Worm (Caenorhabditis elegans) whole organism, L1 larva: Measurements from ENCODE around the gene R12B2.8.
A peak's percentile ranks its signal among the peaks of the same experiment; 100 is the strongest.

Experiments used
- C04F5.9 ChIP-seq: sonication (generic microtip); optimal IDR thresholded peaks from 2 replicates; lab custom pipeline; 2016; ENCODE audit warnings: missing genetic modification characterization, missing compliant biosample characterization
- F16B12.6 ChIP-seq: fragments of 150-350 bp; optimal IDR thresholded peaks from 2 replicates; lab custom pipeline; 2014; ENCODE audit warnings: missing biosample characterization, missing genetic modification characterization
- Y116A8C.19 ChIP-seq: sonication (generic microtip); optimal IDR thresholded peaks from 2 replicates; lab custom pipeline; 2016; ENCODE audit warnings: missing compliant biosample characterization, missing genetic modification characterization, borderline replicate concordance
- aha-1 ChIP-seq: fragments of 150-350 bp; optimal IDR thresholded peaks from 2 replicates; lab custom pipeline; 2014; ENCODE audit warnings: missing biosample characterization, missing genetic modification characterization
- aly-2 ChIP-seq: fragments of 150-350 bp; optimal IDR thresholded peaks from 2 replicates; lab custom pipeline; 2014; ENCODE audit warnings: missing biosample characterization, missing genetic modification characterization
- ceh-63 ChIP-seq: fragments of 200-800 bp; sonication (Bioruptor generic); optimal IDR thresholded peaks from 2 replicates; lab custom pipeline; 2018; ENCODE audit warnings: mild to moderate bottlenecking, missing genetic modification characterization, missing compliant biosample characterization
- ceh-90 ChIP-seq: sonication (generic microtip); optimal IDR thresholded peaks from 2 replicates; lab custom pipeline; 2016; ENCODE audit warnings: missing genetic modification characterization, missing compliant biosample characterization
- ces-1 ChIP-seq: fragments of 150-350 bp; optimal IDR thresholded peaks from 2 replicates; lab custom pipeline; 2014; ENCODE audit warnings: missing biosample characterization, missing genetic modification reagents, missing genetic modification characterization
- dpl-1 ChIP-seq, 3 experiments: fragments of 150-350 bp in 2 of 3; sonication (generic microtip) in 1 of 3; optimal IDR thresholded peaks; 2 replicates each; lab custom pipeline; 2014 to 2017; ENCODE audit warnings: missing biosample characterization in 3 of 3, missing genetic modification characterization in 3 of 3, missing genetic modification reagents in 3 of 3
- efl-1 ChIP-seq, 4 experiments: fragments of 150-350 bp; optimal IDR thresholded peaks in 3 of 4; peaks in 1 of 4; 1 replicate in 1 of 4; 2 replicates in 3 of 4; lab custom pipeline; 2014; ENCODE audit warnings: missing biosample characterization in 2 of 4, missing genetic modification characterization in 2 of 4, missing genetic modification reagents in 2 of 4
- efl-3 ChIP-seq: fragments of 200-800 bp; sonication (Bioruptor generic); optimal IDR thresholded peaks from 2 replicates; lab custom pipeline; 2018; ENCODE audit warnings: mild to moderate bottlenecking, missing genetic modification characterization, missing compliant biosample characterization
- egl-27 ChIP-seq, 2 experiments: fragments of 150-350 bp in 1 of 2; sonication (generic microtip); optimal IDR thresholded peaks; 3 replicates each; lab custom pipeline; 2017 to 2018; ENCODE audit warnings: missing biosample characterization in 2 of 2, missing genetic modification characterization in 2 of 2, missing genetic modification reagents in 2 of 2
- elt-3 ChIP-seq, 6 experiments: fragments of 150-350 bp in 1 of 6; sonication (generic microtip); optimal IDR thresholded peaks; 2 replicates each; lab custom pipeline; 2017 to 2018; ENCODE audit warnings: missing biosample characterization in 6 of 6, missing genetic modification characterization in 6 of 6, inconsistent platforms in 1 of 6
- fkh-10 ChIP-seq: sonication (generic microtip); optimal IDR thresholded peaks from 2 replicates; lab custom pipeline; 2017; ENCODE audit warnings: missing biosample characterization, missing genetic modification reagents, missing genetic modification characterization
- fkh-4 ChIP-seq: sonication (generic microtip); optimal IDR thresholded peaks from 2 replicates; lab custom pipeline; 2016; ENCODE audit warnings: missing compliant biosample characterization, missing genetic modification characterization, borderline replicate concordance
- fkh-8 ChIP-seq: sonication (generic microtip); optimal IDR thresholded peaks from 2 replicates; lab custom pipeline; 2016; ENCODE audit warnings: mild to moderate bottlenecking, missing genetic modification characterization, missing compliant biosample characterization
- grh-1 ChIP-seq: fragments of 200-800 bp; sonication (Bioruptor generic); IDR thresholded peaks from 2 replicates; pipeline ENCODE4 v1.3.6; 2022; ENCODE audit warnings: missing genetic modification reagents, missing genetic modification characterization, missing compliant biosample characterization
- hlh-17 ChIP-seq: fragments of 200-800 bp; sonication (Bioruptor generic); optimal IDR thresholded peaks from 2 replicates; lab custom pipeline; 2018; ENCODE audit warnings: missing genetic modification characterization, mild to moderate bottlenecking, missing compliant biosample characterization, moderate library complexity, borderline replicate concordance
- hlh-4 ChIP-seq: sonication (generic microtip); optimal IDR thresholded peaks from 2 replicates; lab custom pipeline; 2016; ENCODE audit warnings: mild to moderate bottlenecking, missing genetic modification characterization, missing compliant biosample characterization
- hpl-2 ChIP-seq: fragments of 150-350 bp; optimal IDR thresholded peaks from 2 replicates; lab custom pipeline; 2014; ENCODE audit warnings: missing biosample characterization, missing genetic modification reagents, missing genetic modification characterization
- jun-1 ChIP-seq: fragments of 150-350 bp; optimal IDR thresholded peaks from 2 replicates; lab custom pipeline; 2014; ENCODE audit warnings: missing biosample characterization, missing genetic modification reagents, missing genetic modification characterization
- lin-13 ChIP-seq: fragments of 150-350 bp; optimal IDR thresholded peaks from 2 replicates; lab custom pipeline; 2014; ENCODE audit warnings: missing biosample characterization, missing genetic modification reagents, missing genetic modification characterization
- lin-15B ChIP-seq: fragments of 150-350 bp; sonication (generic microtip); optimal IDR thresholded peaks from 3 replicates; lab custom pipeline; 2014; ENCODE audit warnings: missing biosample characterization, missing genetic modification characterization
- lin-35 ChIP-seq, 2 experiments: fragments of 150-350 bp; optimal IDR thresholded peaks; 2 replicates each; lab custom pipeline; 2014; ENCODE audit warnings: missing biosample characterization in 2 of 2, missing genetic modification characterization in 2 of 2, missing genetic modification reagents in 2 of 2
- lin-39 ChIP-seq: fragments of 150-350 bp; optimal IDR thresholded peaks from 2 replicates; lab custom pipeline; 2014; ENCODE audit warnings: missing biosample characterization, missing genetic modification reagents, missing genetic modification characterization
- lir-3 ChIP-seq: sonication (generic microtip); optimal IDR thresholded peaks from 2 replicates; lab custom pipeline; 2016; ENCODE audit warnings: mild to moderate bottlenecking, missing genetic modification characterization, moderate library complexity, missing compliant biosample characterization; ENCODE audit not compliant: poor library complexity
- lsy-2 ChIP-seq, 2 experiments: fragments of 150-350 bp; optimal IDR thresholded peaks; 2 replicates each; lab custom pipeline; 2014; ENCODE audit warnings: missing biosample characterization in 2 of 2, missing genetic modification characterization in 2 of 2
- mep-1 ChIP-seq: fragments of 150-350 bp; optimal IDR thresholded peaks from 2 replicates; lab custom pipeline; 2014; ENCODE audit warnings: missing biosample characterization, missing genetic modification characterization
- nhr-11 ChIP-seq: fragments of 150-350 bp; optimal IDR thresholded peaks from 2 replicates; lab custom pipeline; 2014; ENCODE audit warnings: missing biosample characterization, missing genetic modification characterization
- nhr-19 ChIP-seq: fragments of 200-800 bp; sonication (Bioruptor generic); conservative IDR thresholded peaks from 2 replicates; pipeline ENCODE4 v1.3.6; 2022; ENCODE audit warnings: missing genetic modification characterization, missing compliant biosample characterization
- nhr-20 ChIP-seq: sonication (generic microtip); optimal IDR thresholded peaks from 2 replicates; lab custom pipeline; 2016; ENCODE audit warnings: mild to moderate bottlenecking, missing genetic modification characterization, missing compliant biosample characterization
- nhr-237 ChIP-seq: fragments of 150-350 bp; optimal IDR thresholded peaks from 2 replicates; lab custom pipeline; 2014; ENCODE audit warnings: missing biosample characterization, missing genetic modification characterization
- nhr-28 ChIP-seq: fragments of 150-350 bp; optimal IDR thresholded peaks from 2 replicates; lab custom pipeline; 2014; ENCODE audit warnings: missing biosample characterization, missing genetic modification characterization
- nhr-47 ChIP-seq: sonication (generic microtip); optimal IDR thresholded peaks from 2 replicates; lab custom pipeline; 2016; ENCODE audit warnings: mild to moderate bottlenecking, missing genetic modification characterization, moderate library complexity, missing compliant biosample characterization
- nhr-71 ChIP-seq: sonication (generic microtip); optimal IDR thresholded peaks from 2 replicates; lab custom pipeline; 2016; ENCODE audit warnings: mild to moderate bottlenecking, missing genetic modification characterization, moderate library complexity, missing compliant biosample characterization
- nhr-77 ChIP-seq: fragments of 150-350 bp; optimal IDR thresholded peaks from 2 replicates; lab custom pipeline; 2014; ENCODE audit warnings: missing biosample characterization, missing genetic modification characterization
- nhr-90 ChIP-seq: sonication (generic microtip); optimal IDR thresholded peaks from 2 replicates; lab custom pipeline; 2016; ENCODE audit warnings: mild to moderate bottlenecking, missing genetic modification characterization, missing compliant biosample characterization; ENCODE audit not compliant: poor library complexity
- pag-3 ChIP-seq: sonication (generic microtip); optimal IDR thresholded peaks from 2 replicates; lab custom pipeline; 2017; ENCODE audit warnings: missing genetic modification characterization, mild to moderate bottlenecking, missing compliant biosample characterization, antibody characterized with exemption, borderline replicate concordance; ENCODE audit not compliant: insufficient read depth
- pax-3 ChIP-seq: fragments of 200-800 bp; sonication (Bioruptor generic); optimal IDR thresholded peaks from 2 replicates; lab custom pipeline; 2018; ENCODE audit warnings: mild to moderate bottlenecking, missing genetic modification characterization, moderate library complexity, missing compliant biosample characterization
- skn-1 ChIP-seq: fragments of 150-350 bp; optimal IDR thresholded peaks from 2 replicates; lab custom pipeline; 2014; ENCODE audit warnings: missing biosample characterization, missing genetic modification characterization
- snu-23 ChIP-seq: sonication (generic microtip); optimal IDR thresholded peaks from 2 replicates; lab custom pipeline; 2016; ENCODE audit warnings: missing genetic modification characterization, missing compliant biosample characterization
- sox-4 ChIP-seq: sonication (generic microtip); optimal IDR thresholded peaks from 2 replicates; lab custom pipeline; 2016; ENCODE audit warnings: missing genetic modification characterization, missing compliant biosample characterization
- sptf-1 ChIP-seq: fragments of 150-350 bp; optimal IDR thresholded peaks from 2 replicates; lab custom pipeline; 2014; ENCODE audit warnings: missing biosample characterization, missing genetic modification characterization
- sup-37 ChIP-seq: fragments of 200-800 bp; sonication (Bioruptor generic); optimal IDR thresholded peaks from 2 replicates; lab custom pipeline; 2018; ENCODE audit warnings: mild to moderate bottlenecking, missing genetic modification characterization, missing compliant biosample characterization
- swsn-7 ChIP-seq: sonication (generic microtip); optimal IDR thresholded peaks from 2 replicates; lab custom pipeline; 2016; ENCODE audit warnings: missing genetic modification characterization, missing compliant biosample characterization
- tlp-1 ChIP-seq: fragments of 150-350 bp; optimal IDR thresholded peaks from 2 replicates; lab custom pipeline; 2014; ENCODE audit warnings: missing biosample characterization, missing genetic modification characterization
- unc-30 ChIP-seq: sonication (generic microtip); optimal IDR thresholded peaks from 2 replicates; lab custom pipeline; 2017; ENCODE audit warnings: missing biosample characterization, missing genetic modification characterization
- unc-62 ChIP-seq: fragments of 150-350 bp; optimal IDR thresholded peaks from 2 replicates; lab custom pipeline; 2014; ENCODE audit warnings: missing biosample characterization, missing genetic modification reagents, missing genetic modification characterization
- unc-98 ChIP-seq: fragments of 200-800 bp; sonication (Bioruptor generic); IDR thresholded peaks from 2 replicates; pipeline ENCODE4 v1.3.6; 2022; ENCODE audit warnings: missing genetic modification characterization, missing compliant biosample characterization
- zip-4 ChIP-seq: fragments of 200-800 bp; sonication (Bioruptor generic); optimal IDR thresholded peaks from 2 replicates; lab custom pipeline; 2018; ENCODE audit warnings: mild to moderate bottlenecking, missing genetic modification characterization, moderate library complexity, missing compliant biosample characterization

R12B2.8 gene

DNA sequence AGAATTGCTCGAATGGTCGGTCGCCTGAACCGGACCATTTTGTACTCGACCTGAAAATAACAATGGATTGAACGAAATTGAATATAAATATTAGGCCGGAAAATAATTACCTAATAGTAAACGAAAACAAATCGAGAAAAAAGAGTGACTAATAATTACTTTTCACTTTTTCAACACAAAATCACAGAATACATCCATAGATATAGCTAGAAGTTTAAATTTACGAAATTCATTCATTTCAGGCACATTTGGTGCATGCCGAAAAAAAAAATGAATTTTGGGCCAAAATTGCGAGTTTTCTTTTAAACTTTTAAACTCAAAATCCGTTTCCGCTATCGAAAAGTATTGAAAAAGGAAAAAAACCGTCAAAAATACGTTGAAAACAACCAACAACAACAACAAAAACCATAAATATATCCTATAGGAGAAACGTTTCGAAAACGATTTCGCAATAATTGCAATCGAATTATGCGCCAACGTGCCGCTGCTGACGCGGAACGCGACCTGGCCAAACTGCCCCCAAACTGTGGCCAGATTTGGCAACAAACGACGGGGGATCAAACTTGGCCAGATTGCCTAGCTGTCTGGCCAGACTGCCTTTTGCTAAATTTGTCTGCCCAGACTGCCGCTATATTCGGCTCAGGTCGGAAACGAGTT lies 38.3 kb upstream of the R12B2.8 start, which contains the start of gene Y37B11A.3 (continued):
- TF ChIP-seq aha-1 (tag; lab: Kevin White, UChicago) (no peak), egl-27 (tag; optimal IDR thresholded peaks at IDR 0.05; lab: Kevin White, UChicago) (no peak), Y116A8C.19 (tag; lab: Kevin White, UChicago) (no peak), hlh-4 (no peak), dpl-1 (GFP tag; optimal IDR thresholded peaks at IDR 0.05; lab: Kevin White, UChicago) (peak; percentile 77 to 82 (median 81)), efl-3 (GFP tag; lab: Kevin White, UChicago) (no peak), nhr-11 (tag; lab: Kevin White, UChicago) (no peak), lin-35 (GFP tag; optimal IDR thresholded peaks at IDR 0.05; lab: Kevin White, UChicago) (peak; percentile 84 to 88), pag-3 (no peak), hlh-17 (GFP tag; lab: Kevin White, UChicago) (no peak), zip-4 (peak; percentile 100), nhr-237 (tag; lab: Kevin White, UChicago) (no peak), nhr-20 (peak; percentile 81), aly-2 (tag; lab: Kevin White, UChicago) (peak; percentile 76), sup-37 (GFP tag; lab: Kevin White, UChicago) (no peak), grh-1 (peak; percentile 63), ceh-63 (GFP tag; lab: Kevin White, UChicago) (no peak), lin-13 (GFP tag; lab: Kevin White, UChicago) (peak; percentile 76), sptf-1 (tag; lab: Kevin White, UChicago) (no peak), tlp-1 (tag; lab: Kevin White, UChicago) (no peak), fkh-8 (tag; lab: Kevin White, UChicago) (peak; percentile 81), nhr-90 (peak; percentile 75), nhr-71 (tag; lab: Kevin White, UChicago) (peak; percentile 88), fkh-10 (peak; percentile 11), nhr-77 (tag; lab: Kevin White, UChicago) (peak; percentile 70), hpl-2 (peak; percentile 30), skn-1 (tag; lab: Kevin White, UChicago) (peak; percentile 82), jun-1 (tag; lab: Kevin White, UChicago) (peak; percentile 67), unc-98 (GFP tag; lab: Robert Waterston, UW) (peak; percentile 11; the same call in 1 of the 2 replicates), pax-3 (peak; percentile 71), swsn-7 (tag; lab: Kevin White, UChicago) (peak; percentile 81), efl-1 (optimal IDR thresholded peaks at IDR 0.05; lab: Kevin White, UChicago) (peak; percentile 85 to 86), efl-1 (GFP tag; optimal IDR thresholded peaks at IDR 0.05 in 1 of 2; lab: Kevin White, UChicago) (peak; percentile 81 to 98), ceh-90 (no peak), mep-1 (peak; percentile 85), lin-39 (peak; percentile 20), lsy-2 (tag; optimal IDR thresholded peaks at IDR 0.05; lab: Kevin White, UChicago) (peak; percentile 81 to 83), elt-3 (tag; optimal IDR thresholded peaks at IDR 0.05; lab: Kevin White, UChicago) (peak in 2 of 6 experiments; percentile 54 to 67), C04F5.9 (tag; lab: Kevin White, UChicago) (peak; percentile 6), unc-62 (GFP tag; lab: Kevin White, UChicago) (no peak), unc-30 (tag; lab: Kevin White, UChicago) (no peak), nhr-47 (tag; lab: Kevin White, UChicago) (peak; percentile 89), F16B12.6 (peak; percentile 61), sox-4 (tag; lab: Kevin White, UChicago) (peak; percentile 41), nhr-19 (GFP tag; lab: Robert Waterston, UW) (peak; percentile 86), snu-23 (GFP tag; lab: Kevin White, UChicago) (peak; percentile 85), lin-15B (peak; percentile 71), nhr-28 (tag; lab: Kevin White, UChicago) (no peak), ces-1 (no peak), lir-3 (tag; lab: Kevin White, UChicago) (peak; percentile 59), fkh-4 (peak; percentile 36)
